Worm (Caenorhabditis elegans): Measurements from ENCODE around the gene Y49E10.18.

DNA sequence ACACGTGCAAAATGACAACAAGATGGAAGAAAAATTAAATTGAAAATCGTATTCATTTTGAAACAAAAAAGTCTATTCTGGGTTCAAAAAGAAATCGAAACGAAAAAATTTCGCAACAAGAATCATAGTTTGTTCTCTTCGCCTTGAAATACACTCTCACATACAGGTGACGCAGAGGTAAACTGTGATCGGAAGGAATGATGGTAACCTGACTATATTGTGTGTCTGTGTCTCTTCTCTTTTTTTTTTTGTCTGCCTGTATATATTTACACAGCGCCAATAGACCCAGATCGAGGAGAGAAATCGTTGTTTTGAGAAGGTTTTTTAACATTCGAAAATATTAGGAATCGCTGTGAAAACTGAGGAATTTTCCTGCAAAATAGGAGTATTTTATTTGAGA lies 21.8 kb downstream of the Y49E10.18 start:
- TF ChIP-seq flt-1 (GFP tag; IDR thresholded peaks at IDR 0.05) (no peak), ztf-29 (GFP tag; IDR thresholded peaks at IDR 0.05) (no peak), tab-1 (GFP tag; IDR thresholded peaks at IDR 0.05) (no peak), ztf-23 (GFP tag; IDR thresholded peaks at IDR 0.05) (no peak), klf-2 (GFP tag; conservative IDR thresholded peaks at IDR 0.05) (no peak), med-1 (GFP tag; optimal IDR thresholded peaks at IDR 0.05; ENCODE audit: insufficient read depth) (no peak), T22C8.4 (GFP tag; IDR thresholded peaks at IDR 0.05) (no peak), ref-1 (GFP tag; conservative IDR thresholded peaks at IDR 0.05) (no peak)
